Worm (Caenorhabditis elegans) whole organism, L4/young adult: ENCODE measurements around the gene F54F2.6.

ENCODE experiments used
- W03F9.2 ChIP-seq: fragments of 150-350 bp; optimal IDR thresholded peaks from 2 replicates; lab custom pipeline; 2014; ENCODE audit warnings: missing biosample characterization, missing genetic modification characterization
- dao-5 ChIP-seq: sonication (generic microtip); optimal IDR thresholded peaks from 2 replicates; lab custom pipeline; 2016; ENCODE audit warnings: missing genotype, missing genetic modification characterization, moderate library complexity, missing compliant biosample characterization
- him-1 ChIP-seq: sonication (generic microtip); optimal IDR thresholded peaks from 2 replicates; lab custom pipeline; 2016; ENCODE audit warnings: missing genotype, missing genetic modification reagents, missing genetic modification characterization, missing compliant biosample characterization

The F54F2.6 gene

ce11 chrIII:8788690-8789089 is 11.8 kb downstream of the F54F2.6 start:
- peak; percentile 10 for TF ChIP-seq him-1 (tag; lab: Kevin White, UChicago)
- TF ChIP-seq W03F9.2 (tag; lab: Kevin White, UChicago): no peak

ce11 chrIII:8786077-8786476 is 14.4 kb downstream of the F54F2.6 start, which contains the start of gene K02D10.8:
Gene K02D10.8, plus strand, starts transcription at chrIII:8786377.
- TF ChIP-seq W03F9.2 (tag; lab: Kevin White, UChicago) (no peak), him-1 (tag; lab: Kevin White, UChicago) (no peak), dao-5 (tag; lab: Kevin White, UChicago) (no peak)

ce11 chrIII:8785426-8785825 is 15.1 kb downstream of the F54F2.6 start:
- TF ChIP-seq him-1 (tag; lab: Kevin White, UChicago): peak; percentile 21
- TF ChIP-seq dao-5 (tag; lab: Kevin White, UChicago): no peak

ce11 chrIII:8784500-8784899 is 16.0 kb downstream of the F54F2.6 start:
- TF ChIP-seq dao-5 (tag; lab: Kevin White, UChicago) (no peak), him-1 (tag; lab: Kevin White, UChicago) (no peak), W03F9.2 (tag; lab: Kevin White, UChicago) (no peak)

ce11 chrIII:8782744-8783143 is 17.8 kb downstream of the F54F2.6 start:
- TF ChIP-seq W03F9.2 (tag; lab: Kevin White, UChicago) (no peak), dao-5 (tag; lab: Kevin White, UChicago) (no peak), him-1 (tag; lab: Kevin White, UChicago) (no peak)

ce11 chrIII:8782080-8782479 is 18.4 kb downstream of the F54F2.6 start:
- no peak for TF ChIP-seq dao-5 (tag; lab: Kevin White, UChicago)
- TF ChIP-seq W03F9.2 (tag; lab: Kevin White, UChicago): no peak
- TF ChIP-seq him-1 (tag; lab: Kevin White, UChicago): no peak

ce11 chrIII:8780473-8780872 is 20.0 kb downstream of the F54F2.6 start:
- TF ChIP-seq dao-5 (tag; lab: Kevin White, UChicago): no peak
- TF ChIP-seq him-1 (tag; lab: Kevin White, UChicago): no peak
- TF ChIP-seq W03F9.2 (tag; lab: Kevin White, UChicago): no peak

ce11 chrIII:8779912-8780311 is 20.6 kb downstream of the F54F2.6 start, which contains the start of gene K02D10.4:
Gene K02D10.4, minus strand, starts transcription at chrIII:8780012.
- no peak for TF ChIP-seq him-1 (tag; lab: Kevin White, UChicago)
- TF ChIP-seq W03F9.2 (tag; lab: Kevin White, UChicago): no peak
- no peak for TF ChIP-seq dao-5 (tag; lab: Kevin White, UChicago)

ce11 chrIII:8775953-8776352 is 24.5 kb downstream of the F54F2.6 start, which contains the start of gene snap-29:
Gene snap-29, plus strand, starts transcription at chrIII:8776253.
- TF ChIP-seq dao-5 (tag; lab: Kevin White, UChicago): no peak
- no peak for TF ChIP-seq him-1 (tag; lab: Kevin White, UChicago)
- no peak for TF ChIP-seq W03F9.2 (tag; lab: Kevin White, UChicago)

- TF ChIP-seq him-1 (tag; lab: Kevin White, UChicago): no peak
Observed at ce11 chrIII:8773375-8773774, 27.1 kb downstream of the F54F2.6 start.

ce11 chrIII:8772428-8773027 is 28.0 kb downstream of the F54F2.6 start:
- TF ChIP-seq him-1 (tag; lab: Kevin White, UChicago): no peak
- TF ChIP-seq W03F9.2 (tag; lab: Kevin White, UChicago): no peak
- no peak for TF ChIP-seq dao-5 (tag; lab: Kevin White, UChicago)

- TF ChIP-seq him-1 (tag; lab: Kevin White, UChicago) (no peak), dao-5 (tag; lab: Kevin White, UChicago) (no peak), W03F9.2 (tag; lab: Kevin White, UChicago) (no peak)
Observed at ce11 chrIII:8771851-8772250, 28.6 kb downstream of the F54F2.6 start, which contains the start of gene K02D10.3. Gene K02D10.3, minus strand, starts transcription at chrIII:8771951.

- TF ChIP-seq dao-5 (tag; lab: Kevin White, UChicago) (no peak), him-1 (tag; lab: Kevin White, UChicago) (no peak), W03F9.2 (tag; lab: Kevin White, UChicago) (no peak)
Observed at ce11 chrIII:8771162-8771561, 29.3 kb downstream of the F54F2.6 start, which contains the start of gene K02D10.2. Gene K02D10.2, minus strand, starts transcription at chrIII:8771262.

ce11 chrIII:8770243-8770642 is 30.3 kb downstream of the F54F2.6 start:
- TF ChIP-seq W03F9.2 (tag; lab: Kevin White, UChicago) (no peak), him-1 (tag; lab: Kevin White, UChicago) (no peak), dao-5 (tag; lab: Kevin White, UChicago) (no peak)
